Fruit fly (Drosophila melanogaster): ENCODE measurements around the gene meng.

The meng gene

dm6 chr2L:6693794-6694254 lies 48.5 kb upstream of the meng start (continued):
- TF ChIP-seq cas (GFP tag; IDR thresholded peaks at IDR 0.05) (no peak), CG15269 (tag; optimal IDR thresholded peaks at IDR 0.05) (peak; percentile 54), mld (GFP tag; IDR thresholded peaks at IDR 0.05; ENCODE audit: partially characterized antibody) (no peak), sob (GFP tag; IDR thresholded peaks at IDR 0.05) (no peak), Kr (GFP tag; optimal IDR thresholded peaks at IDR 0.05) (no peak), HLH3B (GFP tag; IDR thresholded peaks at IDR 0.05) (no peak), ato (GFP tag; IDR thresholded peaks at IDR 0.05; ENCODE audit: partially characterized antibody) (no peak), cato (GFP tag; optimal IDR thresholded peaks at IDR 0.05; ENCODE audit: borderline replicate concordance) (no peak), CG5245 (GFP tag; optimal IDR thresholded peaks at IDR 0.05) (no peak), aop (GFP tag; IDR thresholded peaks at IDR 0.05) (no peak), gcm2 (GFP tag; optimal IDR thresholded peaks at IDR 0.05) (no peak), chif (GFP tag; optimal IDR thresholded peaks at IDR 0.05) (peak in 1 of 2 experiments; percentile 44), CG31441 (GFP tag; IDR thresholded peaks at IDR 0.05) (peak; percentile 70), Usf (GFP tag; optimal IDR thresholded peaks at IDR 0.05) (no peak), CG10979 (tag; optimal IDR thresholded peaks at IDR 0.05) (peak; percentile 83), CG9932 (GFP tag; IDR thresholded peaks at IDR 0.05) (no peak), Hr51 (GFP tag; optimal IDR thresholded peaks at IDR 0.05) (peak in 1 of 2 experiments; percentile 78), fd96Cb (tag; optimal IDR thresholded peaks at IDR 0.05) (peak; percentile 46), sens (GFP tag) (peak; percentile 90), HmgZ (tag; optimal IDR thresholded peaks at IDR 0.05) (peak; percentile 5), bbx (GFP tag; IDR thresholded peaks at IDR 0.05; ENCODE audit: partially characterized antibody) (no peak), CG2712 (tag; optimal IDR thresholded peaks at IDR 0.05) (peak; percentile 77), CG2116 (GFP tag; optimal IDR thresholded peaks at IDR 0.05) (peak; percentile 3), zfh2 (GFP tag; optimal IDR thresholded peaks at IDR 0.05) (peak; percentile 0), CG2120 (GFP tag; optimal IDR thresholded peaks at IDR 0.05) (peak; percentile 27), CG17186 (GFP tag; optimal IDR thresholded peaks at IDR 0.05) (no peak), CG12769 (tag; optimal IDR thresholded peaks at IDR 0.05) (no peak), GATAe (GFP tag; conservative IDR thresholded peaks at IDR 0.05) (no peak), jing (GFP tag; optimal IDR thresholded peaks at IDR 0.05) (no peak), chn (GFP tag; optimal IDR thresholded peaks at IDR 0.05) (no peak), gt (GFP tag; IDR thresholded peaks at IDR 0.05) (no peak), CG6175 (GFP tag; IDR thresholded peaks at IDR 0.05) (no peak), Hmx (GFP tag; optimal IDR thresholded peaks at IDR 0.05) (no peak), Hey (tag; optimal IDR thresholded peaks at IDR 0.05) (no peak), en (GFP tag; optimal IDR thresholded peaks at IDR 0.05) (no peak), H2.0 (GFP tag; IDR thresholded peaks at IDR 0.05) (no peak), Eip74EF (GFP tag; optimal IDR thresholded peaks at IDR 0.05) (peak in 1 of 2 experiments; percentile 68), CG12071 (GFP tag; optimal IDR thresholded peaks at IDR 0.05) (no peak), chinmo (GFP tag; IDR thresholded peaks at IDR 0.05; ENCODE audit: partially characterized antibody) (no peak), Abd-B (GFP tag; optimal IDR thresholded peaks at IDR 0.05) (peak; percentile 34), so (GFP tag; IDR thresholded peaks at IDR 0.05) (no peak), Awh (GFP tag; IDR thresholded peaks at IDR 0.05) (no peak), stc (GFP tag; IDR thresholded peaks at IDR 0.05) (no peak), CG15479 (GFP tag; optimal IDR thresholded peaks at IDR 0.05) (no peak), CkIIα-i1 (GFP tag; IDR thresholded peaks at IDR 0.05) (no peak), CG33557 (GFP tag; optimal IDR thresholded peaks at IDR 0.05) (peak; percentile 48), CG1647 (GFP tag; optimal IDR thresholded peaks at IDR 0.05) (no peak), Blimp-1 (GFP tag; optimal IDR thresholded peaks at IDR 0.05) (peak; percentile 29), Dad (GFP tag; optimal IDR thresholded peaks at IDR 0.05) (no peak), CG4617 (GFP tag; optimal IDR thresholded peaks at IDR 0.05; ENCODE audit: borderline replicate concordance) (no peak), hbn (GFP tag; IDR thresholded peaks at IDR 0.05; ENCODE audit: partially characterized antibody) (no peak)
